Worm (Caenorhabditis elegans) whole organism, L4/young adult: ENCODE measurements around the gene fipr-8.

Source experiments
- W03F9.2 ChIP-seq: fragments of 150-350 bp; optimal IDR thresholded peaks from 2 replicates; lab custom pipeline; 2014; ENCODE audit warnings: missing biosample characterization, missing genetic modification characterization
- him-1 ChIP-seq: sonication (generic microtip); optimal IDR thresholded peaks from 2 replicates; lab custom pipeline; 2016; ENCODE audit warnings: missing genotype, missing genetic modification reagents, missing genetic modification characterization, missing compliant biosample characterization

DNA sequence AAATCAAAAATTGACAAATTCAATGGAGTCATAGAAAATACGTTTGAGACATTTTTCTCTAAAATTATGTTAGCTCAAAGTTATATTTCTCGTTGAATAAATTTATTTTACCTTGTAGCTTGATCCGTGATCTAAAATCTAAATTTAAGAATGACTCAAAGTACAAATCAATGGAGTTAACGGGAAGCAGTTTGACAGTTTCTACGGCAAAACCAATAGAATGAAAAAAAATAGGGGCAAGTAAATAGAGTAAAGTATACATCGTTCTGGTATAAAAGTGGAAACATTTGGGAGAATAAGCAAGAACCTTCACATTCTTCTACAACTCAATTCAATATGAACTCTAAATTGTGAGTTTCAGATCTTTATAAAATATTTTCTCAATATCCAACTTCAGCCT, 8.8 kb downstream of the fipr-8 start, which contains the start of gene fipr-6:
- no peak for TF ChIP-seq him-1
- no peak for TF ChIP-seq W03F9.2 (tag; lab: Kevin White, UChicago)
